Fruit fly (Drosophila melanogaster) whole organism, embryonic: ENCODE data around the gene Pde11.
A peak's percentile ranks its signal among the peaks of the same experiment; 100 is the strongest.

Experiments
- Ada2b ChIP-seq: fragments of 200-800 bp; sonication (Bioruptor generic); IDR thresholded peaks from 2 replicates; pipeline ENCODE4 v1.3.6; 2022; ENCODE audit warnings: missing biosample characterization, missing genetic modification characterization
- Asciz ChIP-seq: fragments of 200-800 bp; sonication (Bioruptor generic); optimal IDR thresholded peaks from 2 replicates; lab custom pipeline; 2017; ENCODE audit warnings: missing biosample characterization, mild to moderate bottlenecking, missing genetic modification characterization, missing genetic modification reagents
- Atf3 ChIP-seq: fragments of 200-800 bp; sonication (Bioruptor generic); optimal IDR thresholded peaks from 3 replicates; lab custom pipeline; 2016; ENCODE audit warnings: missing biosample characterization, missing genetic modification characterization
- Bteb2 ChIP-seq: fragments of 200-800 bp; sonication (Bioruptor generic); optimal IDR thresholded peaks from 2 replicates; lab custom pipeline; 2016; ENCODE audit warnings: missing biosample characterization, missing genetic modification characterization
- CG10209 ChIP-seq: fragments of 200-800 bp; sonication (Bioruptor generic); optimal IDR thresholded peaks from 3 replicates; lab custom pipeline; 2017; ENCODE audit warnings: missing biosample characterization, mild to moderate bottlenecking, missing genetic modification characterization, missing genetic modification reagents
- CG10321 ChIP-seq: fragments of 200-800 bp; sonication (Bioruptor generic); IDR thresholded peaks from 2 replicates; pipeline ENCODE4 v1.3.6; 2022; ENCODE audit warnings: missing biosample characterization, missing genetic modification characterization
- CG10543 ChIP-seq: fragments of 200-800 bp; sonication (Bioruptor generic); optimal IDR thresholded peaks from 3 replicates; lab custom pipeline; 2017; ENCODE audit warnings: missing biosample characterization, mild to moderate bottlenecking, missing genetic modification characterization, moderate library complexity
- CG10959 ChIP-seq: fragments of 200-800 bp; sonication (Bioruptor generic); IDR thresholded peaks from 2 replicates; pipeline ENCODE4 v1.3.6; 2022; ENCODE audit warnings: missing biosample characterization, missing genetic modification characterization
- CG13775 ChIP-seq: fragments of 200-800 bp; sonication (Bioruptor generic); optimal IDR thresholded peaks from 3 replicates; lab custom pipeline; 2017; ENCODE audit warnings: missing biosample characterization, mild to moderate bottlenecking, missing genetic modification characterization
- CG14014 ChIP-seq: fragments of 200-800 bp; sonication (Bioruptor generic); IDR thresholded peaks from 2 replicates; pipeline ENCODE4 v1.3.6; 2022; ENCODE audit warnings: missing biosample characterization, missing genetic modification characterization
- CG14441 ChIP-seq: fragments of 200-800 bp; sonication (Bioruptor generic); IDR thresholded peaks from 2 replicates; pipeline ENCODE4 v1.3.6; 2022; ENCODE audit warnings: missing biosample characterization, missing genetic modification characterization
- CG14667 ChIP-seq: fragments of 200-800 bp; sonication (Bioruptor generic); IDR thresholded peaks from 2 replicates; pipeline ENCODE4 v1.3.6; 2022; ENCODE audit warnings: missing biosample characterization, missing genetic modification characterization
- CG15696 ChIP-seq: fragments of 200-800 bp; sonication (Bioruptor generic); optimal IDR thresholded peaks from 2 replicates; lab custom pipeline; 2019; ENCODE audit warnings: missing biosample characterization, mild to moderate bottlenecking, missing genetic modification characterization, moderate library complexity
- CG17385 ChIP-seq: fragments of 200-800 bp; sonication (Bioruptor generic); optimal IDR thresholded peaks from 3 replicates; lab custom pipeline; 2018; ENCODE audit warnings: missing biosample characterization, mild to moderate bottlenecking, missing genetic modification characterization
- CG1792 ChIP-seq: fragments of 200-800 bp; sonication (Bioruptor generic); optimal IDR thresholded peaks from 2 replicates; lab custom pipeline; 2016; ENCODE audit warnings: missing biosample characterization, missing genetic modification characterization
- CG2678 ChIP-seq: fragments of 200-800 bp; sonication (Bioruptor generic); optimal IDR thresholded peaks from 3 replicates; lab custom pipeline; 2019; ENCODE audit warnings: missing biosample characterization, mild to moderate bottlenecking, missing genetic modification characterization, moderate library complexity
- CG2875 ChIP-seq: fragments of 200-800 bp; sonication (Bioruptor generic); optimal IDR thresholded peaks from 2 replicates; lab custom pipeline; 2017; ENCODE audit warnings: missing biosample characterization, mild to moderate bottlenecking, missing genetic modification characterization, missing genetic modification reagents
- CG31441 ChIP-seq: fragments of 200-800 bp; sonication (Bioruptor generic); IDR thresholded peaks from 2 replicates; pipeline ENCODE4 v1.3.6; 2022; ENCODE audit warnings: missing biosample characterization, missing genetic modification characterization
- CG33557 ChIP-seq: fragments of 200-800 bp; sonication (Bioruptor generic); optimal IDR thresholded peaks from 2 replicates; lab custom pipeline; 2019; ENCODE audit warnings: missing biosample characterization, mild to moderate bottlenecking, missing genetic modification characterization, moderate library complexity
- CG5245 ChIP-seq: fragments of 200-800 bp; sonication (Bioruptor generic); optimal IDR thresholded peaks from 3 replicates; lab custom pipeline; 2016; ENCODE audit warnings: missing biosample characterization, missing genetic modification characterization
- CG8359 ChIP-seq: fragments of 200-800 bp; sonication (Bioruptor generic); optimal IDR thresholded peaks from 2 replicates; lab custom pipeline; 2017; ENCODE audit warnings: missing biosample characterization, mild to moderate bottlenecking, missing genetic modification characterization, borderline replicate concordance
- CG8388 ChIP-seq: fragments of 200-800 bp; sonication (Bioruptor generic); optimal IDR thresholded peaks from 2 replicates; lab custom pipeline; 2019; ENCODE audit warnings: missing biosample characterization, mild to moderate bottlenecking, missing genetic modification characterization, moderate library complexity
- Doc2 ChIP-seq: fragments of 200-800 bp; sonication (Bioruptor generic); IDR thresholded peaks from 2 replicates; pipeline ENCODE4 v1.3.6; 2022; ENCODE audit warnings: missing biosample characterization, missing genetic modification characterization
- Ets65A ChIP-seq: fragments of 200-800 bp; sonication (Bioruptor generic); peaks from one replicate; lab custom pipeline; 2016; ENCODE audit warnings: missing biosample characterization, missing genetic modification characterization
- H15 ChIP-seq: fragments of 200-800 bp; sonication (Bioruptor generic); IDR thresholded peaks from 3 replicates; pipeline ENCODE4 v1.3.6; 2022; ENCODE audit warnings: missing biosample characterization, missing genetic modification characterization
- MESR4 ChIP-seq: fragments of 200-800 bp; sonication (Bioruptor generic); optimal IDR thresholded peaks from 2 replicates; lab custom pipeline; 2018; ENCODE audit warnings: missing biosample characterization, mild to moderate bottlenecking, missing genetic modification characterization, moderate library complexity
- Max ChIP-seq: fragments of 200-800 bp; sonication (Bioruptor generic); optimal IDR thresholded peaks from 2 replicates; lab custom pipeline; 2016; ENCODE audit warnings: missing biosample characterization, mild to moderate bottlenecking, missing genetic modification characterization
- Meics ChIP-seq: fragments of 200-800 bp; sonication (Bioruptor generic); optimal IDR thresholded peaks from 2 replicates; lab custom pipeline; 2017; ENCODE audit warnings: missing biosample characterization, mild to moderate bottlenecking, missing genetic modification characterization
- Tbp ChIP-seq: fragments of >200 bp; optimal IDR thresholded peaks from 2 replicates; lab custom pipeline; 2018; ENCODE audit warnings: missing biosample characterization, missing genetic modification characterization
- Usf ChIP-seq: fragments of 200-800 bp; sonication (Bioruptor generic); optimal IDR thresholded peaks from 2 replicates; lab custom pipeline; 2017; ENCODE audit warnings: missing genotype, missing biosample characterization, missing genetic modification characterization
- Vsx1 ChIP-seq: fragments of 200-800 bp; sonication (Bioruptor generic); optimal IDR thresholded peaks from 2 replicates; lab custom pipeline; 2017; ENCODE audit warnings: missing biosample characterization, mild to moderate bottlenecking, missing genetic modification characterization, missing genetic modification reagents
- ash1 ChIP-seq: fragments of 200-800 bp; sonication (Bioruptor generic); optimal IDR thresholded peaks from 2 replicates; lab custom pipeline; 2018; ENCODE audit warnings: missing biosample characterization, mild to moderate bottlenecking, missing genetic modification characterization
- chn ChIP-seq: fragments of 200-800 bp; sonication (Bioruptor generic); optimal IDR thresholded peaks from 2 replicates; lab custom pipeline; 2016; ENCODE audit warnings: missing biosample characterization, missing genetic modification characterization
- ci ChIP-seq: fragments of 200-800 bp; sonication (Bioruptor generic); IDR thresholded peaks from 3 replicates; pipeline ENCODE4 v1.3.6; 2022; ENCODE audit warnings: missing biosample characterization, missing genetic modification characterization
- da ChIP-seq: fragments of 200-800 bp; sonication (Bioruptor generic); optimal IDR thresholded peaks from 2 replicates; lab custom pipeline; 2016; ENCODE audit warnings: missing biosample characterization, missing genetic modification characterization
- danr ChIP-seq: fragments of 200-800 bp; sonication (Bioruptor generic); IDR thresholded peaks from 2 replicates; pipeline ENCODE4 v1.3.6; 2022; ENCODE audit warnings: missing biosample characterization, missing genetic modification characterization
- dysf ChIP-seq: fragments of 200-800 bp; sonication (Bioruptor generic); IDR thresholded peaks from 3 replicates; pipeline ENCODE4 v1.3.6; 2022; ENCODE audit warnings: missing biosample characterization, missing genetic modification characterization
- exex ChIP-seq: fragments of 200-800 bp; sonication (Bioruptor generic); optimal IDR thresholded peaks from 4 replicates; lab custom pipeline; 2018; ENCODE audit warnings: missing biosample characterization, mild to moderate bottlenecking, missing genetic modification characterization, moderate library complexity
- gcm ChIP-seq: fragments of 200-800 bp; sonication (Bioruptor generic); optimal IDR thresholded peaks from 2 replicates; lab custom pipeline; 2019; ENCODE audit warnings: missing biosample characterization, mild to moderate bottlenecking, missing genetic modification characterization, moderate library complexity
- her ChIP-seq: fragments of 200-800 bp; sonication (Bioruptor generic); optimal IDR thresholded peaks from 2 replicates; lab custom pipeline; 2016; ENCODE audit warnings: missing biosample characterization, missing genetic modification characterization
- kah ChIP-seq: fragments of 200-800 bp; sonication (Bioruptor generic); optimal IDR thresholded peaks from 2 replicates; lab custom pipeline; 2018; ENCODE audit warnings: missing biosample characterization, mild to moderate bottlenecking, missing genetic modification characterization
- ken ChIP-seq: fragments of 200-800 bp; sonication (Bioruptor generic); IDR thresholded peaks from 3 replicates; pipeline ENCODE4 v1.3.6; 2022; ENCODE audit warnings: missing biosample characterization, missing genetic modification characterization
- lab ChIP-seq: fragments of 200-800 bp; sonication (Bioruptor generic); optimal IDR thresholded peaks from 3 replicates; lab custom pipeline; 2017; ENCODE audit warnings: missing biosample characterization, missing genetic modification characterization, mild to moderate bottlenecking, moderate library complexity, missing genetic modification reagents
- oc ChIP-seq: fragments of 200-800 bp; sonication (Bioruptor generic); optimal IDR thresholded peaks from 2 replicates; lab custom pipeline; 2018; ENCODE audit warnings: missing biosample characterization, mild to moderate bottlenecking, missing genetic modification characterization, moderate library complexity
- pan ChIP-seq, 4 experiments: fragments of >200 bp in 3 of 4; fragments of 200-800 bp in 1 of 4; sonication (Bioruptor generic) in 1 of 4; optimal IDR thresholded peaks in 3 of 4; IDR thresholded peaks in 1 of 4; 2 replicates each; pipeline versions ENCODE4 v1.3.6 to Lab custom; 2017 to 2022; ENCODE audit warnings: missing biosample characterization in 2 of 4, missing genetic modification characterization in 2 of 4, mixed read lengths in 1 of 4
- phol ChIP-seq: fragments of 200-800 bp; sonication (Bioruptor generic); optimal IDR thresholded peaks from 3 replicates; lab custom pipeline; 2018; ENCODE audit warnings: missing biosample characterization, mild to moderate bottlenecking, missing genetic modification characterization, moderate library complexity
- ssp ChIP-seq: fragments of 200-800 bp; sonication (Bioruptor generic); IDR thresholded peaks from 2 replicates; pipeline ENCODE4 v1.3.6; 2022; ENCODE audit warnings: missing biosample characterization, missing genetic modification characterization
- stc ChIP-seq: fragments of 200-800 bp; sonication (Bioruptor generic); IDR thresholded peaks from 2 replicates; pipeline ENCODE4 v1.3.6; 2022; ENCODE audit warnings: missing biosample characterization, missing genetic modification characterization
- tll ChIP-seq, 2 experiments: fragments of 200-800 bp in 1 of 2; fragments of >200 bp in 1 of 2; sonication (Bioruptor generic) in 1 of 2; optimal IDR thresholded peaks; 2 replicates each; lab custom pipeline; 2017 to 2019; ENCODE audit warnings: missing biosample characterization in 2 of 2, missing genetic modification characterization in 2 of 2, mild to moderate bottlenecking in 1 of 2, moderate library complexity in 1 of 2
- unpg ChIP-seq: fragments of 200-800 bp; sonication (Bioruptor generic); optimal IDR thresholded peaks from 3 replicates; lab custom pipeline; 2018; ENCODE audit warnings: missing biosample characterization, mild to moderate bottlenecking, missing genetic modification characterization, moderate library complexity

Gene Pde11

dm6 chr2L:18504881-18505280 is 85.3 kb downstream of the Pde11 start (continued):
- peak; percentile 74 for TF ChIP-seq ci (GFP tag; lab: Robert Waterston, UW)
- no peak for TF ChIP-seq her
- TF ChIP-seq oc (tag; lab: Kevin White, UChicago): peak; percentile 2
- peak; percentile 64 for TF ChIP-seq CG8388
- peak; percentile 65 for TF ChIP-seq chn
- peak; percentile 21; the same call in 1 of the 3 replicates for TF ChIP-seq H15 (GFP tag; lab: Robert Waterston, UW)
- 0 out of 3 replicates have a peak, but pooled peaks have one; percentile 27 for TF ChIP-seq ken (GFP tag; lab: Robert Waterston, UW)
- no peak for TF ChIP-seq Meics
- peak; percentile 59; the same call in 1 of the 2 replicates for TF ChIP-seq CG10959
- peak; percentile 35 for TF ChIP-seq Asciz
- no peak for TF ChIP-seq CG10321 (GFP tag; lab: Robert Waterston, UW)
- TF ChIP-seq Vsx1 (GFP tag; lab: Kevin White, UChicago): no peak
- no peak for TF ChIP-seq kah (GFP tag; lab: Kevin White, UChicago)
- TF ChIP-seq tll (GFP tag; optimal IDR thresholded peaks at IDR 0.05; lab: Kevin White, UChicago): no peak
- peak; percentile 17 for TF ChIP-seq Max
- peak; percentile 57 for TF ChIP-seq CG2678
- TF ChIP-seq dysf (GFP tag; lab: Robert Waterston, UW): peak; percentile 44; the same call in 1 of the 3 replicates
- no peak for TF ChIP-seq CG1792 (GFP tag; lab: Kevin White, UChicago)
- peak; percentile 75 for TF ChIP-seq stc
- TF ChIP-seq CG14667: no peak
- TF ChIP-seq exex: no peak
- peak; percentile 46 for TF ChIP-seq gcm (GFP tag; lab: Kevin White, UChicago)
- no peak for TF ChIP-seq da (GFP tag; lab: Kevin White, UChicago)
- TF ChIP-seq pan (optimal IDR thresholded peaks at IDR 0.05; lab: Kevin White, UChicago): no peak
- TF ChIP-seq pan (GFP tag; optimal IDR thresholded peaks at IDR 0.05 in 1 of 2, IDR thresholded peaks at IDR 0.05 in 1 of 2): peak in 1 of 2 experiments; percentile 58
- peak; percentile 33 for TF ChIP-seq CG8359
- TF ChIP-seq danr (GFP tag; lab: Robert Waterston, UW): no peak; the same call in 1 of the 2 replicates
- peak; percentile 2 for TF ChIP-seq CG5245 (GFP tag; lab: Kevin White, UChicago)
- TF ChIP-seq CG13775 (GFP tag; lab: Kevin White, UChicago): peak; percentile 56
- peak; percentile 74 for TF ChIP-seq phol (tag; lab: Kevin White, UChicago)
- TF ChIP-seq CG10209 (GFP tag; lab: Kevin White, UChicago): peak; percentile 33
- peak; percentile 51 for TF ChIP-seq CG33557 (GFP tag; lab: Kevin White, UChicago)
- TF ChIP-seq unpg (GFP tag; lab: Kevin White, UChicago): peak; percentile 69
- peak; percentile 47; the same call in 1 of the 2 replicates for TF ChIP-seq CG31441 (GFP tag; lab: Robert Waterston, UW)
- TF ChIP-seq ssp (GFP tag; lab: Robert Waterston, UW): no peak
- peak; percentile 50 for TF ChIP-seq Atf3 (GFP tag; lab: Kevin White, UChicago)
- TF ChIP-seq Bteb2 (GFP tag; lab: Kevin White, UChicago): no peak
- TF ChIP-seq Tbp: no peak
- TF ChIP-seq lab (GFP tag; lab: Kevin White, UChicago): peak; percentile 37
- TF ChIP-seq Usf (GFP tag; lab: Kevin White, UChicago): peak; percentile 20
- no peak for TF ChIP-seq Ets65A
- no peak for TF ChIP-seq ash1 (GFP tag; lab: Kevin White, UChicago)
- TF ChIP-seq Doc2: no peak
- peak; percentile 24 for TF ChIP-seq CG17385 (GFP tag; lab: Kevin White, UChicago)
- TF ChIP-seq CG15696 (tag; lab: Kevin White, UChicago): peak; percentile 56
- peak; percentile 61 for TF ChIP-seq CG2875 (GFP tag; lab: Kevin White, UChicago)
- TF ChIP-seq Ada2b (GFP tag; lab: Robert Waterston, UW): peak; percentile 8; the same call in 1 of the 2 replicates
- no peak for TF ChIP-seq CG14014
- no peak for TF ChIP-seq MESR4 (GFP tag; lab: Kevin White, UChicago)
- peak; percentile 61 for TF ChIP-seq CG14441 (GFP tag; lab: Robert Waterston, UW)
- no peak for TF ChIP-seq CG10543 (GFP tag; lab: Kevin White, UChicago)
